Fruit fly (Drosophila melanogaster): Measurements from ENCODE around the gene Asator.

DNA sequence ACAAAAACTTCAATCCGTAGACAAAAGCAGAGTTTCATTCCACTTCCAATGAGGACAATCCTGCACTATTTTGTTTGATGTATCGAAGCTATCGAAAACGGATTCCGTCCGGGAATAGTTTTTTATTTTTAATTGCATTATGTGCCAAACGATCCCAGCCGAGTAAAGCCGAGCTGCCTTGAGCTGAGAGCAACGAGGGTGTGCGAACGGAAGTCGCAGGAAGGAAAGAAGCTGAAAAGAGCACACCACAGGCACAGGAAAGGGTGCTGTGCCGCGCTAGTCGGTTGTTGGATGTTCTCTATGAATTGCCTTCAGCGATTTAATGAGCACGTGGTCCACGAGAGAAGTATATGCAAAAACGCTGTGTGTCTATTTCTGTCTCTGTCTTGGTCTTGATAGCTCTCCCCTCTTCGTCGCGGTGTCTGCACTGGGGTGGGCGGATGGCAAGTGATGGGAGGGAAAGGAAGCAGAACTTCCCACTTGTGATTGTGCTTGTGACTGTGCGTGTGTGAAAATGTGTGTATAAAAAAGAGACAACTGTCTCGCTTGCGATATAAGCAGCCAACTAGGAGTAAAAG lies 13.8 kb upstream of the Asator start:
- TF ChIP-seq fd85E (GFP tag; optimal IDR thresholded peaks at IDR 0.05) (no peak), svp (GFP tag) (no peak), lz (GFP tag; optimal IDR thresholded peaks at IDR 0.05) (no peak)
